Fruit fly (Drosophila melanogaster) whole organism, embryonic: Measurements from ENCODE around the gene pnt.

Source experiments
- CG10462 ChIP-seq: fragments of 200-800 bp; sonication (Bioruptor generic); optimal IDR thresholded peaks from 2 replicates; lab custom pipeline; 2016; ENCODE audit warnings: missing biosample characterization, missing genetic modification characterization
- CG13123 ChIP-seq: fragments of 200-800 bp; sonication (Bioruptor generic); optimal IDR thresholded peaks from 2 replicates; lab custom pipeline; 2016; ENCODE audit warnings: missing biosample characterization, missing genetic modification characterization
- CG3281 ChIP-seq: fragments of 200-800 bp; sonication (Bioruptor generic); optimal IDR thresholded peaks from 3 replicates; lab custom pipeline; 2017; ENCODE audit warnings: missing biosample characterization, mild to moderate bottlenecking, missing genetic modification characterization
- CoRest ChIP-seq: fragments of 200-800 bp; sonication (Bioruptor generic); optimal IDR thresholded peaks from 3 replicates; lab custom pipeline; 2018; ENCODE audit warnings: missing biosample characterization, mild to moderate bottlenecking, missing genetic modification characterization, moderate library complexity
- D19A ChIP-seq: fragments of 200-800 bp; optimal IDR thresholded peaks from 3 replicates; lab custom pipeline; 2019; ENCODE audit warnings: missing biosample characterization, mild to moderate bottlenecking, missing genetic modification characterization, moderate library complexity
- Rx ChIP-seq: fragments of 200-800 bp; sonication (Bioruptor generic); IDR thresholded peaks from 2 replicates; pipeline ENCODE4 v1.3.6; 2022; ENCODE audit warnings: missing biosample characterization, missing genetic modification characterization
- oc ChIP-seq: fragments of 200-800 bp; sonication (Bioruptor generic); optimal IDR thresholded peaks from 2 replicates; lab custom pipeline; 2018; ENCODE audit warnings: missing biosample characterization, mild to moderate bottlenecking, missing genetic modification characterization, moderate library complexity
- pita ChIP-seq: fragments of 200-800 bp; sonication (Bioruptor generic); optimal IDR thresholded peaks from 2 replicates; lab custom pipeline; 2017; ENCODE audit warnings: missing biosample characterization, mild to moderate bottlenecking, missing genetic modification characterization
- slbo ChIP-seq: fragments of 200-800 bp; sonication (Bioruptor generic); IDR thresholded peaks from 2 replicates; pipeline ENCODE4 v1.3.6; 2022; ENCODE audit warnings: missing biosample characterization, missing genetic modification characterization
- toy ChIP-seq: fragments of 200-800 bp; sonication (Bioruptor generic); IDR thresholded peaks from 2 replicates; pipeline ENCODE4 v1.3.6; 2022; ENCODE audit warnings: missing biosample characterization, missing genetic modification characterization
- wor ChIP-seq: fragments of 200-800 bp; sonication (Bioruptor generic); IDR thresholded peaks from 2 replicates; pipeline ENCODE4 v1.3.6; 2022; ENCODE audit warnings: missing biosample characterization, missing genetic modification characterization

DNA sequence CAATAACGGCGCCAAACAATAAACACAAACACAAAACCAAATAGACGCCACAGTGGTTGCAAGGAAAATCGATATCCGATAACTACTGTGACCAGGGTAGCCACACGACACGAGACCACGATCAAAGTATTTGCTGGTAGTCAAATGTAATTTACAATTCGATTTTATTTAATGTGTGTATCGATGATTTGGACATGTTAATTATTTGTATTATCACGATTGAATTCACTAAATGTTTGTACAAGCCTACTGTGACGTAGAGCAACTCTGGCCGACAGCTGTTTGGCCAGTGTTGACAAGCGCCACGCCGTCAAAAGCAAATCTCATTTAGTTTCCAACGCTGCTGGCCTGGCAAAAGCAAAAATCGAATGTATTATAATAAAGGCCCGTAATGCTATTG lies 94.7 kb downstream of the pnt start, which contains the start of the genes Rad60 and EloA:
- TF ChIP-seq oc (tag; lab: Kevin White, UChicago) (peak; percentile 65), Rx (GFP tag; lab: Robert Waterston, UW) (0 out of 2 replicates have a peak, but pooled peaks have one; percentile 22), toy (GFP tag; lab: Robert Waterston, UW) (peak; percentile 7; the same call in 1 of the 2 replicates), wor (GFP tag; lab: Robert Waterston, UW) (no peak), D19A (tag; lab: Kevin White, UChicago) (peak; percentile 54), CoRest (peak; percentile 68), CG3281 (peak; percentile 72), slbo (peak; percentile 80), CG10462 (peak; percentile 45), CG13123 (peak; percentile 45), pita (GFP tag; lab: Kevin White, UChicago) (no peak)
